Fruit fly (Drosophila melanogaster) whole organism, prepupa: ENCODE measurements around the gene CG42638.
A peak's percentile ranks its signal among the peaks of the same experiment; 100 is the strongest.

Experiments used
- Blimp-1 ChIP-seq: fragments of 200-800 bp; sonication (Bioruptor generic); optimal IDR thresholded peaks from 3 replicates; lab custom pipeline; 2017; ENCODE audit warnings: missing biosample characterization, missing genetic modification characterization, mild to moderate bottlenecking, moderate library complexity, missing genetic modification reagents
- CG10631 ChIP-seq: fragments of 200-800 bp; sonication (Bioruptor generic); optimal IDR thresholded peaks from 2 replicates; lab custom pipeline; 2016; ENCODE audit warnings: missing biosample characterization, missing genetic modification characterization
- CG11294 ChIP-seq: fragments of 200-800 bp; sonication (Bioruptor generic); IDR thresholded peaks from 2 replicates; pipeline ENCODE4 v1.3.6; 2022; ENCODE audit warnings: missing biosample characterization, missing genetic modification characterization
- CG11902 ChIP-seq: fragments of 200-800 bp; sonication (Bioruptor generic); optimal IDR thresholded peaks from 3 replicates; lab custom pipeline; 2016; ENCODE audit warnings: missing biosample characterization, missing genetic modification characterization
- CG15336 ChIP-seq: fragments of 200-800 bp; sonication (Bioruptor generic); IDR thresholded peaks from 2 replicates; pipeline ENCODE4 v1.3.6; 2022; ENCODE audit warnings: missing biosample characterization, missing genetic modification characterization
- CG16779 ChIP-seq: fragments of 200-800 bp; sonication (Bioruptor generic); optimal IDR thresholded peaks from 3 replicates; lab custom pipeline; 2017; ENCODE audit warnings: missing biosample characterization, mild to moderate bottlenecking, missing genetic modification characterization
- CG3032 ChIP-seq: fragments of 200-800 bp; optimal IDR thresholded peaks from 2 replicates; lab custom pipeline; 2019; ENCODE audit warnings: missing biosample characterization, mild to moderate bottlenecking, missing genetic modification characterization, moderate library complexity
- CG31627 ChIP-seq: fragments of 200-800 bp; sonication (Bioruptor generic); optimal IDR thresholded peaks from 3 replicates; lab custom pipeline; 2016; ENCODE audit warnings: missing biosample characterization, missing genetic modification characterization
- CG32006 ChIP-seq: fragments of 200-800 bp; sonication (Bioruptor generic); optimal IDR thresholded peaks from 3 replicates; lab custom pipeline; 2017; ENCODE audit warnings: missing biosample characterization, mild to moderate bottlenecking, missing genetic modification characterization
- CG34406 ChIP-seq: fragments of 200-800 bp; sonication (Bioruptor generic); optimal IDR thresholded peaks from 3 replicates; lab custom pipeline; 2016; ENCODE audit warnings: missing biosample characterization, missing genetic modification characterization
- CG3919 ChIP-seq: fragments of 200-800 bp; sonication (Bioruptor generic); optimal IDR thresholded peaks from 3 replicates; lab custom pipeline; 2016; ENCODE audit warnings: missing biosample characterization, missing genetic modification characterization
- CG4318 ChIP-seq: fragments of 200-800 bp; sonication (Bioruptor generic); optimal IDR thresholded peaks from 3 replicates; lab custom pipeline; 2017; ENCODE audit warnings: missing biosample characterization, mild to moderate bottlenecking, missing genetic modification characterization
- CG6276 ChIP-seq: fragments of 200-800 bp; sonication (Bioruptor generic); optimal IDR thresholded peaks from 2 replicates; lab custom pipeline; 2017; ENCODE audit warnings: missing biosample characterization, mild to moderate bottlenecking, missing genetic modification characterization
- CG6792 ChIP-seq: fragments of 200-800 bp; sonication (Bioruptor generic); optimal IDR thresholded peaks from 3 replicates; lab custom pipeline; 2016; ENCODE audit warnings: missing biosample characterization, missing genetic modification characterization
- CG6808 ChIP-seq: fragments of 200-800 bp; sonication (Bioruptor generic); optimal IDR thresholded peaks from 3 replicates; lab custom pipeline; 2017; ENCODE audit warnings: missing biosample characterization, missing genetic modification characterization, mild to moderate bottlenecking, moderate library complexity, missing genetic modification reagents
- CG6854 ChIP-seq: fragments of 200-800 bp; sonication (Bioruptor generic); optimal IDR thresholded peaks from 2 replicates; lab custom pipeline; 2017; ENCODE audit warnings: missing biosample characterization, mild to moderate bottlenecking, missing genetic modification characterization
- CG7368 ChIP-seq: fragments of 200-800 bp; sonication (Bioruptor generic); optimal IDR thresholded peaks from 3 replicates; lab custom pipeline; 2016; ENCODE audit warnings: missing biosample characterization, missing genetic modification characterization
- CG8119 ChIP-seq: fragments of 200-800 bp; sonication (Bioruptor generic); IDR thresholded peaks from 3 replicates; pipeline ENCODE4 v1.3.6; 2022; ENCODE audit warnings: missing biosample characterization, missing genetic modification characterization
- CG8319 ChIP-seq: fragments of 200-800 bp; sonication (Bioruptor generic); optimal IDR thresholded peaks from 3 replicates; lab custom pipeline; 2016; ENCODE audit warnings: missing biosample characterization, missing genetic modification characterization
- CG8632 ChIP-seq: fragments of 200-800 bp; sonication (Bioruptor generic); optimal IDR thresholded peaks from 3 replicates; lab custom pipeline; 2016; ENCODE audit warnings: missing biosample characterization, missing genetic modification characterization
- Eip75B ChIP-seq: fragments of 200-800 bp; sonication (Bioruptor generic); optimal IDR thresholded peaks from 3 replicates; lab custom pipeline; 2016; ENCODE audit warnings: missing biosample characterization, missing genetic modification characterization
- Eip78C ChIP-seq: fragments of 200-800 bp; sonication (Bioruptor generic); peaks from one replicate; lab custom pipeline; 2016; ENCODE audit warnings: missing biosample characterization, missing genetic modification characterization
- Eip93F ChIP-seq: fragments of 200-800 bp; sonication (Bioruptor generic); optimal IDR thresholded peaks from 2 replicates; lab custom pipeline; 2016; ENCODE audit warnings: missing biosample characterization, mild to moderate bottlenecking, missing genetic modification characterization
- Ets21C ChIP-seq: fragments of 200-800 bp; sonication (Bioruptor generic); optimal IDR thresholded peaks from 3 replicates; lab custom pipeline; 2016; ENCODE audit warnings: missing biosample characterization, missing genetic modification characterization
- Gug ChIP-seq: fragments of 200-800 bp; sonication (Bioruptor generic); IDR thresholded peaks from 2 replicates; pipeline ENCODE4 v1.3.6; 2022; ENCODE audit warnings: missing biosample characterization, missing genetic modification characterization
- Hr39 ChIP-seq: fragments of 200-800 bp; sonication (Bioruptor generic); optimal IDR thresholded peaks from 2 replicates; lab custom pipeline; 2016; ENCODE audit warnings: missing biosample characterization, missing genetic modification characterization
- Met ChIP-seq: fragments of 200-800 bp; sonication (Bioruptor generic); optimal IDR thresholded peaks from 3 replicates; lab custom pipeline; 2016; ENCODE audit warnings: missing biosample characterization, missing genetic modification characterization
- OdsH ChIP-seq: fragments of 200-800 bp; sonication (Bioruptor generic); optimal IDR thresholded peaks from 3 replicates; lab custom pipeline; 2016; ENCODE audit warnings: missing biosample characterization, missing genetic modification characterization
- Sox15 ChIP-seq: fragments of 200-800 bp; sonication (Bioruptor generic); optimal IDR thresholded peaks from 3 replicates; lab custom pipeline; 2016; ENCODE audit warnings: missing biosample characterization, missing genetic modification characterization
- cyc ChIP-seq: fragments of 200-800 bp; sonication (Bioruptor generic); optimal IDR thresholded peaks from 3 replicates; lab custom pipeline; 2016; ENCODE audit warnings: missing biosample characterization, missing genetic modification characterization
- dac ChIP-seq: fragments of 200-800 bp; sonication (Bioruptor generic); optimal IDR thresholded peaks from 2 replicates; lab custom pipeline; 2017; ENCODE audit warnings: missing biosample characterization, mild to moderate bottlenecking, missing genetic modification characterization
- dsx ChIP-seq: fragments of 200-800 bp; optimal IDR thresholded peaks from 3 replicates; lab custom pipeline; 2019; ENCODE audit warnings: missing biosample characterization, mild to moderate bottlenecking, missing genetic modification characterization, moderate library complexity; ENCODE audit not compliant: poor library complexity, severe bottlenecking
- eg ChIP-seq: fragments of 200-800 bp; sonication (Bioruptor generic); IDR thresholded peaks from 3 replicates; pipeline ENCODE4 v1.3.6; 2022; ENCODE audit warnings: missing biosample characterization, missing genetic modification characterization
- esn ChIP-seq: fragments of 200-800 bp; sonication (Bioruptor generic); optimal IDR thresholded peaks from 2 replicates; lab custom pipeline; 2016; ENCODE audit warnings: missing biosample characterization, mild to moderate bottlenecking, missing genetic modification characterization, moderate library complexity
- net ChIP-seq: fragments of 200-800 bp; sonication (Bioruptor generic); optimal IDR thresholded peaks from 3 replicates; lab custom pipeline; 2016; ENCODE audit warnings: missing biosample characterization, missing genetic modification characterization
- pdm3 ChIP-seq: fragments of 200-800 bp; sonication (Bioruptor generic); optimal IDR thresholded peaks from 3 replicates; lab custom pipeline; 2016; ENCODE audit warnings: missing biosample characterization, missing genetic modification characterization
- salr ChIP-seq, 2 experiments: fragments of 200-800 bp; sonication (Bioruptor generic); optimal IDR thresholded peaks; 3 replicates each; lab custom pipeline; 2016 to 2018; ENCODE audit warnings: missing biosample characterization in 2 of 2, missing genetic modification characterization in 2 of 2, mild to moderate bottlenecking in 1 of 2
- topi ChIP-seq: fragments of 200-800 bp; sonication (Bioruptor generic); optimal IDR thresholded peaks from 3 replicates; lab custom pipeline; 2016; ENCODE audit warnings: missing biosample characterization, missing genetic modification characterization
- vri ChIP-seq: fragments of 200-800 bp; sonication (Bioruptor generic); optimal IDR thresholded peaks from 3 replicates; lab custom pipeline; 2016; ENCODE audit warnings: missing biosample characterization, mild to moderate bottlenecking, missing genetic modification characterization

CG42638 gene

DNA sequence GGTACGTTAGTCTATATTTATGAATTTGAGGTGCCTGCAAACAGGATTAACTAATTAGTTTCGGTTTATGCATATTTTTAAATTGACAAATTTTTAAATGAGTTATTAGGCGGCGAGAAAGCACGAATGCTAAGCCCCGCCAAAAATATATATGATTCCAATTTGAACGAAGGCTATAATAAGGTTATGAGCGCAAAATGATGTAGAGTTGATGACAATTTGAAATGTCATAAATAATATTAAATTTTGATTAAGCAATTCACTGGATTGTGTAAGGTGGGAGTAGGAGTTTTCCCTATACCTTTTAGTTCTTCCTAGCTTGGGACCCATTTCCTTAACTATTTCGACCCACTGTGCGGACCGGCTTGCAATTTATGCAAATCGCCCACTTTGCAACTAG, 49.9 kb downstream of the CG42638 start (continued):
- TF ChIP-seq CG8632 (GFP tag; lab: Kevin White, UChicago), result peak; percentile 44
- no peak for TF ChIP-seq CG7368 (GFP tag; lab: Kevin White, UChicago)
- peak; percentile 31 for TF ChIP-seq CG31627 (GFP tag; lab: Kevin White, UChicago)
- peak; percentile 47 for TF ChIP-seq Met (GFP tag; lab: Kevin White, UChicago)
- TF ChIP-seq Sox15, result peak; percentile 24
- peak; percentile 29 for TF ChIP-seq Hr39
- TF ChIP-seq Eip75B (GFP tag; lab: Kevin White, UChicago), result peak; percentile 66
- TF ChIP-seq OdsH (GFP tag; lab: Kevin White, UChicago), result peak; percentile 63
- peak; percentile 91 for TF ChIP-seq Eip78C
- no peak for TF ChIP-seq CG6854
- peak; percentile 60 for TF ChIP-seq pdm3 (GFP tag; lab: Kevin White, UChicago)
- TF ChIP-seq CG6792 (GFP tag; lab: Kevin White, UChicago), result peak; percentile 43
- peak; percentile 69 for TF ChIP-seq eg (GFP tag; lab: Robert Waterston, UW)
- no peak for TF ChIP-seq vri
- TF ChIP-seq CG10631 (GFP tag; lab: Kevin White, UChicago), result peak; percentile 38
- TF ChIP-seq esn (GFP tag; lab: Kevin White, UChicago), result peak; percentile 53
- peak; percentile 59 for TF ChIP-seq CG6276 (GFP tag; lab: Kevin White, UChicago)
- TF ChIP-seq CG34406 (GFP tag; lab: Kevin White, UChicago), result peak; percentile 37
- TF ChIP-seq dsx (GFP tag; lab: Kevin White, UChicago), result no peak
- no peak for TF ChIP-seq dac
- no peak for TF ChIP-seq Eip93F
- TF ChIP-seq CG15336 (GFP tag; lab: Robert Waterston, UW), result peak; percentile 57; the same call in 1 of the 2 replicates
- peak; percentile 36 for TF ChIP-seq CG4318
- TF ChIP-seq net (GFP tag; lab: Kevin White, UChicago), result peak; percentile 65
- peak; percentile 55 for TF ChIP-seq topi (GFP tag; lab: Kevin White, UChicago)
- peak; percentile 65 for TF ChIP-seq CG3919 (GFP tag; lab: Kevin White, UChicago)
- TF ChIP-seq Gug (GFP tag; lab: Robert Waterston, UW), result no peak
- TF ChIP-seq CG8319 (GFP tag; lab: Kevin White, UChicago), result peak; percentile 14
- peak; percentile 54 for TF ChIP-seq CG11902 (GFP tag; lab: Kevin White, UChicago)
- TF ChIP-seq CG11294 (GFP tag; lab: Robert Waterston, UW), result no peak
- no peak for TF ChIP-seq CG16779 (tag; lab: Kevin White, UChicago)
- peak; percentile 25 for TF ChIP-seq CG3032 (tag; lab: Kevin White, UChicago)
- TF ChIP-seq cyc, result peak; percentile 30
- TF ChIP-seq CG32006, result peak; percentile 77
- TF ChIP-seq CG6808 (GFP tag; lab: Kevin White, UChicago), result peak; percentile 57

DNA sequence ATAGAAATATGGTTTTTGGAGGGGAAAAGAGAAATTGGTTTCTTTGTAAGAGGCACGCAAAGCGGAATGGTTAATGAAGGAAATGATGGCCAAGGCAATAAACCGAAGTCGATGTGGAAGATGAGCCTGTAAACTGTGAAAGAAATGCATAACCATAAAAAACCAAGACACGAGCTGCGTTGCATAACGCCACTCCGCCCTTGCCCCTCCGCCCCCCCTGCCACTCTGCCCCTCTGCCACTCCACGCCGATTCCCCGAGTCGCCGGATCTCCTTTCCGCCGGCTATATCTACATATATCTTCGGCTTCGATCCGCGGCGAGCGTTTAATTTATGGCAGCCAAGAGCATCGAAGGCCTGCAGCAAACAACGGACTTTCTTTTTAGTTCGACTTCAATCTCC, 50.9 kb downstream of the CG42638 start:
- TF ChIP-seq CG6854, result peak; percentile 45
- TF ChIP-seq Ets21C (GFP tag; lab: Kevin White, UChicago), result no peak
- TF ChIP-seq dsx (GFP tag; lab: Kevin White, UChicago), result peak; percentile 21
- TF ChIP-seq CG8119 (GFP tag; lab: Robert Waterston, UW), result no peak
- peak; percentile 72 for TF ChIP-seq Blimp-1 (GFP tag; lab: Kevin White, UChicago)
- peak; percentile 15 for TF ChIP-seq vri
- TF ChIP-seq salr (GFP tag; optimal IDR thresholded peaks at IDR 0.05; lab: Kevin White, UChicago), result no peak

DNA sequence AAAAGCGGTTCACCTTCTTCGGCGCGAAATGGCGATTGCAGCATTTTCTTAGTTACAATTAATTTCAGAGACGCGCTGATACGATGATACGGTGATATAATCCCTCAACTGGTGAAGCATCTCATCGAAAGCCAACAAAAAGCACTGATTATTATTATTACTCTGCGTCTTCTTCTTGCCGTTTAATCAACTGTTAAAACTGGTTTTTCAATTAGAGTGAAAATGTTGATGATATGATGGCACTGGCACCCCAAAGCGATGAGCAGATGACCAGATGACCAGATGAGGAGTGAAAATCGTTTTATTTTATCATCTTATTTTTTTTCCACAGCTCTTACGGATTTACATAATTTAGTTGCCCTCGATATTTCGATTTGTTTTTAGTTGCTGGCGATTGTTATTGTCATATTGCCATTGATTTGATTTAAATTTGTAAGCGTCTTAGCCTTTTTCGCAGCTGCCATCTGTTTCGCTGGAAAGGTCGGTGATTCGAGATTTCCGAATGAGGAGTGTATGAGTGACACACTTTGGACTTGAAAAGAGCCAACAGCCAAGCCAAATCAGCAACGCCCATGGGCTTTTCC, 52.1 kb downstream of the CG42638 start:
- TF ChIP-seq CG4318 (no peak), Gug (GFP tag; lab: Robert Waterston, UW) (no peak)
